Worm (Caenorhabditis elegans): ENCODE data around the gene Y39H10B.3.

The Y39H10B.3 gene

DNA sequence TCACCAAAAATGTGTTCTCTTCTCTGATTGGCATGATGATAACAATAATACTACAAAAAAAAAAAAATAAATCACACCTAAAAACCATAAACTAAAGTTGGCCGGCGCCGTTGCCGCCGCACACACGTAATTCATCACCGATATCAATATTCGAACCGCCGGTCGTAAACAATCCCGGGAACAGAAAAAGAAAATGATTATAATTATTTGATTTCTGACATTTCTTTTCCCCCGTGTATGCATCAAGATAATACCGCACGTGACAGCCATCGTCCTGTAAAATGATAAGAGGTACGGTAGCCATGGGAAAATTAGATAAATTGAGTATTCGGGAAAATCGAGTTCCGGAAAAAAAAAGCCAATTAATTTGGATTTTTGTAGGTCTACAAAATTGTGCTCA is 26.5 kb downstream of the Y39H10B.3 start (continued):
- TF ChIP-seq F49E8.2 (tag; optimal IDR thresholded peaks at IDR 0.05; ENCODE audit: borderline replicate concordance) (no peak), nhr-28 (tag; optimal IDR thresholded peaks at IDR 0.05) (peak; percentile 93), D1046.2 (GFP tag; IDR thresholded peaks at IDR 0.05) (no peak), lsy-2 (tag; optimal IDR thresholded peaks at IDR 0.05) (peak in 1 of 2 experiments; percentile 61), T20F7.1 (GFP tag; optimal IDR thresholded peaks at IDR 0.05) (no peak), F37D6.2 (tag; optimal IDR thresholded peaks at IDR 0.05) (no peak), fkh-10 (GFP tag; optimal IDR thresholded peaks at IDR 0.05) (no peak), madf-9 (GFP tag; conservative IDR thresholded peaks at IDR 0.05) (no peak), ztf-7 (tag; optimal IDR thresholded peaks at IDR 0.05) (no peak), gei-8 (GFP tag; optimal IDR thresholded peaks at IDR 0.05) (no peak), F44E2.7 (GFP tag; IDR thresholded peaks at IDR 0.05) (no peak), spr-1 (tag; optimal IDR thresholded peaks at IDR 0.05) (no peak), dmd-6 (GFP tag; IDR thresholded peaks at IDR 0.05) (peak; percentile 85), ceh-20 (GFP tag; IDR thresholded peaks at IDR 0.05) (no peak), lin-39 (tag; optimal IDR thresholded peaks at IDR 0.05) (no peak), unc-39 (tag; optimal IDR thresholded peaks at IDR 0.05) (no peak), mdl-1 (tag; optimal IDR thresholded peaks at IDR 0.05) (peak in 1 of 2 experiments; percentile 61), mep-1 (tag; optimal IDR thresholded peaks at IDR 0.05) (peak; percentile 49), nhr-42 (GFP tag; IDR thresholded peaks at IDR 0.05) (no peak), nhr-25 (tag; optimal IDR thresholded peaks at IDR 0.05; ENCODE audit: borderline replicate concordance, insufficient read depth) (no peak), unc-130 (GFP tag; optimal IDR thresholded peaks at IDR 0.05) (no peak), php-3 (GFP tag; IDR thresholded peaks at IDR 0.05) (peak; percentile 76), zip-2 (tag; optimal IDR thresholded peaks at IDR 0.05) (no peak), attf-4 (tag; optimal IDR thresholded peaks at IDR 0.05) (no peak), ztf-11 (tag; optimal IDR thresholded peaks at IDR 0.05) (no peak), duxl-1 (tag; optimal IDR thresholded peaks at IDR 0.05; ENCODE audit: poor library complexity) (no peak), mdt-29 (GFP tag; IDR thresholded peaks at IDR 0.05) (no peak), pqm-1 (tag; optimal IDR thresholded peaks at IDR 0.05) (peak; percentile 55), lin-1 (GFP tag; IDR thresholded peaks at IDR 0.05) (peak; percentile 86), nhr-6 (tag; optimal IDR thresholded peaks at IDR 0.05) (no peak), lin-38 (GFP tag; IDR thresholded peaks at IDR 0.05) (no peak), ctbp-1 (GFP tag; IDR thresholded peaks at IDR 0.05) (no peak), unc-62 (GFP tag; optimal IDR thresholded peaks at IDR 0.05 in 1 of 2) (no peak), unc-62 (tag; optimal IDR thresholded peaks at IDR 0.05) (no peak), lir-3 (tag; optimal IDR thresholded peaks at IDR 0.05) (no peak), egl-43 (GFP tag; IDR thresholded peaks at IDR 0.05) (no peak), daf-16 (GFP tag; optimal IDR thresholded peaks at IDR 0.05) (peak in 1 of 2 experiments; percentile 87), daf-16 (tag; optimal IDR thresholded peaks at IDR 0.05) (peak; percentile 95), dve-1 (tag; optimal IDR thresholded peaks at IDR 0.05; ENCODE audit: insufficient read depth) (peak; percentile 86), nhr-48 (tag; optimal IDR thresholded peaks at IDR 0.05) (peak; percentile 69)

ce11 chrV:3698497-3698896 is 27.9 kb downstream of the Y39H10B.3 start:
- TF ChIP-seq snpc-1.2 (GFP tag; IDR thresholded peaks at IDR 0.05) (no peak), nhr-6 (tag; optimal IDR thresholded peaks at IDR 0.05) (no peak), mdt-29 (GFP tag; IDR thresholded peaks at IDR 0.05) (no peak), F26F4.8 (GFP tag; conservative IDR thresholded peaks at IDR 0.05) (no peak), rbr-2 (tag; optimal IDR thresholded peaks at IDR 0.05) (no peak), ztf-7 (tag; optimal IDR thresholded peaks at IDR 0.05) (no peak), fkh-10 (GFP tag; optimal IDR thresholded peaks at IDR 0.05) (no peak), unc-62 (GFP tag; optimal IDR thresholded peaks at IDR 0.05 in 1 of 2) (peak in 1 of 2 experiments; percentile 95), unc-62 (tag; optimal IDR thresholded peaks at IDR 0.05) (no peak), lin-38 (GFP tag; IDR thresholded peaks at IDR 0.05) (no peak), ceh-44 (GFP tag; IDR thresholded peaks at IDR 0.05) (no peak), nhr-102 (tag; optimal IDR thresholded peaks at IDR 0.05) (no peak), nhr-28 (tag; optimal IDR thresholded peaks at IDR 0.05) (no peak), Y5F2A.4 (GFP tag; optimal IDR thresholded peaks at IDR 0.05) (no peak), D1046.2 (GFP tag; IDR thresholded peaks at IDR 0.05) (no peak), lin-1 (GFP tag; IDR thresholded peaks at IDR 0.05) (no peak), aha-1 (tag) (peak; percentile 39)
